Fruit fly (Drosophila melanogaster) S2 (cell line): Measurements from ENCODE around the gene CG33969.

Experiments
- CG8478 ChIP-seq: fragments of >200 bp; optimal IDR thresholded peaks from 2 replicates; lab custom pipeline; 2018
- CTCF ChIP-seq, 2 experiments: fragments of >200 bp; optimal IDR thresholded peaks; 2 replicates each; lab custom pipeline; 2018

DNA sequence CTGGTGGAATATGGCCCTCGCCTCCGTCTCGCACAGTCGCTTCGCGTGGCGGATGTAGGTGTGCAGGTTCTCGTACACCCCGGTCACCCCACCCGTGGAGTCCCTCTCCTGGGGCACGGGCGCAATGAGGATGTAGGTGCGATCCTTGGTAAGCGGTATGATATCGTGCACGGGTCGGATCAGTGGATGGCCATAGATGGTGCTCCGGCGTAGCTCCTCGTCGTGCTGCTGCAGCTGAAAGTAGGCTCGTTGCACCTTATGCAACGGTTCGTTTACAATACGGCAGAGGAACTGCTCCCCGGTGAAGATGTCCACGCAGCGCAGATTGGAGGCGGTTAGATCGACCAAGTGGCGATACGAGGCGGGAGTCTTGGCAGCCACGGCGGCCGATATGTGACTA lies 7.2 kb upstream of the CG33969 start:
- TF ChIP-seq CG8478 (lab: Kevin White, UChicago) = no peak
- no peak for TF ChIP-seq CTCF (optimal IDR thresholded peaks at IDR 0.05; lab: Kevin White, UChicago)
